Fruit fly (Drosophila melanogaster) whole organism, embryonic: ENCODE results near the gene CG42759.

Experiments
- Abd-B ChIP-seq: fragments of 200-800 bp; sonication (Bioruptor generic); optimal IDR thresholded peaks from 2 replicates; lab custom pipeline; 2018; ENCODE audit warnings: missing biosample characterization, mild to moderate bottlenecking, missing genetic modification characterization, moderate library complexity
- CG10321 ChIP-seq: fragments of 200-800 bp; sonication (Bioruptor generic); IDR thresholded peaks from 2 replicates; pipeline ENCODE4 v1.3.6; 2022; ENCODE audit warnings: missing biosample characterization, missing genetic modification characterization
- CG10959 ChIP-seq: fragments of 200-800 bp; sonication (Bioruptor generic); IDR thresholded peaks from 2 replicates; pipeline ENCODE4 v1.3.6; 2022; ENCODE audit warnings: missing biosample characterization, missing genetic modification characterization
- CG11696 ChIP-seq: fragments of 200-800 bp; sonication (Bioruptor generic); IDR thresholded peaks from 2 replicates; pipeline ENCODE4 v1.3.6; 2022; ENCODE audit warnings: missing biosample characterization, missing genetic modification characterization
- CG11723 ChIP-seq: fragments of 200-800 bp; sonication (Bioruptor generic); optimal IDR thresholded peaks from 2 replicates; lab custom pipeline; 2017; ENCODE audit warnings: missing biosample characterization, mild to moderate bottlenecking, missing genetic modification characterization
- CG12744 ChIP-seq: fragments of 200-800 bp; sonication (Bioruptor generic); optimal IDR thresholded peaks from 2 replicates; lab custom pipeline; 2016; ENCODE audit warnings: missing biosample characterization, missing genetic modification characterization
- CG13775 ChIP-seq: fragments of 200-800 bp; sonication (Bioruptor generic); optimal IDR thresholded peaks from 3 replicates; lab custom pipeline; 2017; ENCODE audit warnings: missing biosample characterization, mild to moderate bottlenecking, missing genetic modification characterization
- CG14050 ChIP-seq: fragments of 200-800 bp; sonication (Bioruptor generic); IDR thresholded peaks from 3 replicates; pipeline ENCODE4 v1.3.6; 2022; ENCODE audit warnings: missing biosample characterization, missing genetic modification characterization
- CG15601 ChIP-seq: fragments of 200-800 bp; sonication (Bioruptor generic); optimal IDR thresholded peaks from 3 replicates; lab custom pipeline; 2019; ENCODE audit warnings: missing biosample characterization, mild to moderate bottlenecking, missing genetic modification characterization, moderate library complexity
- CG16815 ChIP-seq: fragments of 200-800 bp; sonication (Bioruptor generic); optimal IDR thresholded peaks from 3 replicates; lab custom pipeline; 2017; ENCODE audit warnings: missing biosample characterization, mild to moderate bottlenecking, missing genetic modification characterization
- CG18599 ChIP-seq: fragments of 200-800 bp; sonication (Bioruptor generic); optimal IDR thresholded peaks from 3 replicates; lab custom pipeline; 2017; ENCODE audit warnings: missing biosample characterization, missing genetic modification characterization, mild to moderate bottlenecking, moderate library complexity, missing genetic modification reagents
- CG2875 ChIP-seq: fragments of 200-800 bp; sonication (Bioruptor generic); optimal IDR thresholded peaks from 2 replicates; lab custom pipeline; 2017; ENCODE audit warnings: missing biosample characterization, mild to moderate bottlenecking, missing genetic modification characterization, missing genetic modification reagents
- CG4424 ChIP-seq: fragments of 200-800 bp; sonication (Bioruptor generic); optimal IDR thresholded peaks from 3 replicates; lab custom pipeline; 2016; ENCODE audit warnings: missing biosample characterization, missing genetic modification characterization
- CG8478 ChIP-seq: fragments of >200 bp; optimal IDR thresholded peaks from 2 replicates; lab custom pipeline; 2018
- CG9727 ChIP-seq: fragments of 200-800 bp; sonication (Bioruptor generic); optimal IDR thresholded peaks from 3 replicates; lab custom pipeline; 2017; ENCODE audit warnings: missing biosample characterization, mild to moderate bottlenecking, missing genetic modification characterization
- Chrac-16 ChIP-seq: fragments of 200-800 bp; sonication (Bioruptor generic); optimal IDR thresholded peaks from 3 replicates; lab custom pipeline; 2016; ENCODE audit warnings: missing biosample characterization, missing genetic modification characterization
- Ets97D ChIP-seq: fragments of 200-800 bp; sonication (Bioruptor generic); optimal IDR thresholded peaks from 3 replicates; lab custom pipeline; 2016; ENCODE audit warnings: missing biosample characterization, missing genetic modification characterization
- GATAe ChIP-seq: fragments of 200-800 bp; sonication (Bioruptor generic); conservative IDR thresholded peaks from 2 replicates; pipeline ENCODE4 v1.3.6; 2022; ENCODE audit warnings: missing biosample characterization, missing genetic modification characterization
- HLH3B ChIP-seq: fragments of 200-800 bp; sonication (Bioruptor generic); IDR thresholded peaks from 2 replicates; pipeline ENCODE4 v1.3.6; 2022; ENCODE audit warnings: missing biosample characterization, missing genetic modification characterization
- HmgD ChIP-seq: fragments of 200-800 bp; sonication (Bioruptor generic); optimal IDR thresholded peaks from 3 replicates; lab custom pipeline; 2016; ENCODE audit warnings: missing biosample characterization, missing genetic modification characterization
- Hmr ChIP-seq: fragments of 200-800 bp; sonication (Bioruptor generic); optimal IDR thresholded peaks from 3 replicates; lab custom pipeline; 2017; ENCODE audit warnings: mild to moderate bottlenecking, missing biosample characterization, missing genetic modification reagents, missing genetic modification characterization
- Lhr ChIP-seq: fragments of 200-800 bp; sonication (Bioruptor generic); optimal IDR thresholded peaks from 3 replicates; lab custom pipeline; 2017; ENCODE audit warnings: mild to moderate bottlenecking, missing biosample characterization, missing genetic modification reagents, missing genetic modification characterization
- Max ChIP-seq: fragments of 200-800 bp; sonication (Bioruptor generic); optimal IDR thresholded peaks from 2 replicates; lab custom pipeline; 2016; ENCODE audit warnings: missing biosample characterization, mild to moderate bottlenecking, missing genetic modification characterization
- Myb ChIP-seq: fragments of 200-800 bp; sonication (Bioruptor generic); optimal IDR thresholded peaks from 2 replicates; lab custom pipeline; 2016; ENCODE audit warnings: missing biosample characterization, missing genetic modification characterization
- NC2α ChIP-seq: fragments of 200-800 bp; sonication (Bioruptor generic); optimal IDR thresholded peaks from 2 replicates; lab custom pipeline; 2016; ENCODE audit warnings: missing biosample characterization, missing genetic modification characterization
- Scr ChIP-seq: fragments of 200-800 bp; sonication (Bioruptor generic); IDR thresholded peaks from 2 replicates; pipeline ENCODE4 v1.3.6; 2022; ENCODE audit warnings: missing biosample characterization, missing genetic modification characterization; ENCODE audit not compliant: partially characterized antibody
- Sox102F ChIP-seq: fragments of 200-800 bp; sonication (Bioruptor generic); optimal IDR thresholded peaks from 2 replicates; lab custom pipeline; 2018; ENCODE audit warnings: missing biosample characterization, mild to moderate bottlenecking, missing genetic modification characterization, moderate library complexity
- Sry-β ChIP-seq: fragments of 200-800 bp; sonication (Bioruptor generic); optimal IDR thresholded peaks from 2 replicates; lab custom pipeline; 2018; ENCODE audit warnings: missing biosample characterization, mild to moderate bottlenecking, missing genetic modification characterization, moderate library complexity
- dati ChIP-seq: fragments of 200-800 bp; sonication (Bioruptor generic); IDR thresholded peaks from 2 replicates; pipeline ENCODE4 v1.3.6; 2022; ENCODE audit warnings: missing biosample characterization, missing genetic modification characterization
- gsb ChIP-seq: fragments of 200-800 bp; sonication (Bioruptor generic); IDR thresholded peaks from 2 replicates; pipeline ENCODE4 v1.3.6; 2022; ENCODE audit warnings: missing biosample characterization, missing genetic modification characterization
- jigr1 ChIP-seq: fragments of 200-800 bp; sonication (Bioruptor generic); IDR thresholded peaks from 3 replicates; pipeline ENCODE4 v1.3.6; 2022; ENCODE audit warnings: missing biosample characterization, missing genetic modification characterization
- odd ChIP-seq: fragments of 200-800 bp; sonication (Bioruptor generic); optimal IDR thresholded peaks from 2 replicates; lab custom pipeline; 2017; ENCODE audit warnings: missing biosample characterization, mild to moderate bottlenecking, missing genetic modification characterization
- pros ChIP-seq: fragments of 200-800 bp; sonication (Bioruptor generic); optimal IDR thresholded peaks from 3 replicates; lab custom pipeline; 2019; ENCODE audit warnings: missing biosample characterization, mild to moderate bottlenecking, missing genetic modification characterization, moderate library complexity
- rib ChIP-seq: fragments of 200-800 bp; sonication (Bioruptor generic); IDR thresholded peaks from 2 replicates; pipeline ENCODE4 v1.3.6; 2022; ENCODE audit warnings: missing biosample characterization, missing genetic modification characterization
- run ChIP-seq: fragments of 200-800 bp; sonication (Bioruptor generic); optimal IDR thresholded peaks from 3 replicates; lab custom pipeline; 2018; ENCODE audit warnings: missing biosample characterization, mild to moderate bottlenecking, missing genetic modification characterization
- sc ChIP-seq, 3 experiments: fragments of >200 bp in 2 of 3; fragments of 200-800 bp in 1 of 3; sonication (Bioruptor generic) in 1 of 3; optimal IDR thresholded peaks; 2 replicates in 2 of 3; 3 replicates in 1 of 3; lab custom pipeline; 2017; ENCODE audit warnings: mild to moderate bottlenecking in 1 of 3, missing biosample characterization in 1 of 3, missing genetic modification characterization in 1 of 3, missing genetic modification reagents in 1 of 3
- seq ChIP-seq: fragments of 200-800 bp; sonication (Bioruptor generic); IDR thresholded peaks from 2 replicates; pipeline ENCODE4 v1.3.6; 2022; ENCODE audit warnings: missing biosample characterization, missing genetic modification characterization
- sob ChIP-seq: fragments of 200-800 bp; sonication (Bioruptor generic); IDR thresholded peaks from 2 replicates; pipeline ENCODE4 v1.3.6; 2022; ENCODE audit warnings: missing biosample characterization, missing genetic modification characterization
- tin ChIP-seq: fragments of 200-800 bp; sonication (Bioruptor generic); optimal IDR thresholded peaks from 3 replicates; lab custom pipeline; 2016; ENCODE audit warnings: missing biosample characterization, missing genetic modification characterization
- tup ChIP-seq: fragments of 200-800 bp; sonication (Bioruptor generic); optimal IDR thresholded peaks from 2 replicates; lab custom pipeline; 2016; ENCODE audit warnings: missing biosample characterization, mild to moderate bottlenecking, missing genetic modification characterization, moderate library complexity
- unc-4 ChIP-seq: fragments of 200-800 bp; sonication (Bioruptor generic); IDR thresholded peaks from 2 replicates; pipeline ENCODE4 v1.3.6; 2022; ENCODE audit warnings: missing biosample characterization, missing genetic modification characterization; ENCODE audit not compliant: partially characterized antibody
- vnd ChIP-seq: fragments of 200-800 bp; sonication (Bioruptor generic); IDR thresholded peaks from 3 replicates; pipeline ENCODE4 v1.3.6; 2022; ENCODE audit warnings: missing biosample characterization, missing genetic modification characterization; ENCODE audit not compliant: partially characterized antibody
- zen ChIP-seq: fragments of 200-800 bp; sonication (Bioruptor generic); optimal IDR thresholded peaks from 3 replicates; lab custom pipeline; 2018; ENCODE audit warnings: missing biosample characterization, mild to moderate bottlenecking, missing genetic modification characterization, moderate library complexity

Gene CG42759

DNA sequence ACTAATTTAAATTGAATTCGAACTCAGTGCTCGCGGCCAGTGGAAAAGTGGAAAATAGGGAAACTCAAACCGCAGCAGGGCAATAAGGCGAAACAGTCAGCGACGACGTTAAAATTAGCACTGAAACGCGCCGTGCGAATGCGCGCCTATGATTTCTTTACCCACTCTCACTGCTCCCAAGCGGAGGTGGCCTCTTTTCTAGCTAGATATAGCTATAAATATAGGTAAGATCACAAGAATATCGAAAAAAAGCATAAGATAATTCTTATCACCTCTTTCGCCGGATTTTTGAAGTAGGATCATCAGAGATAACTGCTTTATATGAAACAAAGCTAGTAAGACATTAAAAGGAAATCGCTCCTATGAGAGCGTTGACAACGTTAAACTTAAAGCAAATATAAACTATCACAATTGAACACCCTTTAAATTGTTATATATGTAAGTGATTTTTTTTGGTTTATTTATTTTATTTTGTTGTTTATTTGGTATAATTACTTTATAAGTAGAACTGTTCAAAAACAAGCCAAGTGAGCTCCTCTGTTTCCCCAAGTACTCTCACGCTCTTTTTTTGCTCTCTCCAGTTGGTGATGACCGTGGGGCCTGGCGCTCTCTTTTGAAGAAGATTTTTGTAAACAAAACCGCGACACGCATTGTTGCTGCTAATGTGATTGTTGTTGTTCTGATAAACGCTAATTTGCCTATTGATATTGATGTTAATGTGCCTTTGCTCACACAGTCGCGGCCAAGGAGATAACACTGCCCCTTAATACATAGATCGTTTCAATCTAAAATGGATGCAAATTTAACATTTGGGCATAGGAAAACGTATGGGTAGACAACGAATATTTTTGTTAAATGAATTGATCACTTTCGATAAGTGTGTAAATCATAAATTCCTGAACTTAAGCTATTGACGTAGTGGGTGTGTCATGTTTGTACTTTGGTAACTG is 2.9 kb upstream of the CG42759 start, which contains the start of gene tws (continued):
- TF ChIP-seq HmgD (GFP tag; lab: Kevin White, UChicago) = no peak
- no peak for TF ChIP-seq CG10959 (GFP tag; lab: Robert Waterston, UW)

DNA sequence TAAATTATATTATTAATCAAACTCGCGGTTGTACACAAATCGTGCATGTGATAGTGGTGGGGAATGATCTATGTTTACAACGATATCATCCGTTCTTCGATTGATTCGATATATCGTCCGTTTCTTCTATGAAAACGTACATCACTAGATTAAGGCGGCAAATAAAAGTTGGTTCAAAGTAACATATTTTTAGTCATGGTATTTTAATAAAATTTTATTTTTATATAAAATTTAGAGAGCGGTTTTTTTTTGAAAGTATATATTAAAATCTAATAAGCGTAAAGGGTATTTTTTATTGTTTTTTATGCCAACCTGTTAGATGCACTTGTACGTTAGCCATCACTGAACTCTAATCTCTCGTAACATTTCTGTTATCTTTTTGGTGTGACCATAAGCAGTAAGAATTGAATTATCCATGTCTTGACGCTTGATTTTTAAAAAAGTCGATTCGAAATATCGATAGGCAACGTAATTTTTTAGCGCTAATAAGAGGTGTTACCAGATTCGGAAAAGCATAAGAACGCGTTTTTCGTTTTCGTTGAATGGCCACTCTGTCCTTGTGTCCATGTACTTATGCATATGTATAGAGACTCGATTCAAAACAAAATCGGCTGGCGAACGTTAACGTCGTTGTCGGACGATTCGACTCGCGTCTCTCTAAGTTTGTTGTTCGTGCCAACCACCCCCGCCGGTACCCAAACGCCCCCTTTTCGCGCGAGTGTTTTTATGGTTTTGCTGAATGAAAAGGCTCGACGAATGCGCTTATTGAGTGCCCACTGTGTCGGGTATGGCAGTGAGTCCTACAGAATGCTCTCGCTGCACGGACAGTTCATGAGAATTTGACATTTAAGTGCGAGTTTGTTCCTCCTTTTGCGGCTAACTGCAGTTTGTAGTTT is 1.5 kb downstream of the CG42759 start, which contains the start of the genes TAF1B and Invadolysin:
TSS of gene TAF1B (minus strand) at position 82 of the 896 bp plus-strand sequence.
TSS of gene Invadolysin (plus strand) at position 566 of the 896 bp plus-strand sequence.
- TF ChIP-seq GATAe (GFP tag; lab: Robert Waterston, UW) = no peak
- TF ChIP-seq sc (optimal IDR thresholded peaks at IDR 0.05; lab: Kevin White, UChicago) = no peak
- TF ChIP-seq sc (GFP tag; optimal IDR thresholded peaks at IDR 0.05; lab: Kevin White, UChicago) = no peak
- TF ChIP-seq Max (GFP tag; lab: Kevin White, UChicago) = peak; percentile 39
- TF ChIP-seq CG11696 = 0 out of 2 replicates have a peak, but pooled peaks have one; percentile 10
- TF ChIP-seq NC2α (GFP tag; lab: Kevin White, UChicago) = no peak
- TF ChIP-seq Chrac-16 (GFP tag; lab: Kevin White, UChicago) = peak; percentile 30
- TF ChIP-seq tup (GFP tag; lab: Kevin White, UChicago) = no peak
- no peak; the same call in 2 of the 3 replicates for TF ChIP-seq CG14050
- no peak for TF ChIP-seq jigr1 (GFP tag; lab: Robert Waterston, UW)
- TF ChIP-seq CG12744 = no peak
- peak; percentile 78 for TF ChIP-seq Hmr (GFP tag; lab: Kevin White, UChicago)
- TF ChIP-seq run (tag; lab: Kevin White, UChicago) = peak; percentile 15
- TF ChIP-seq CG18599 (GFP tag; lab: Kevin White, UChicago) = peak; percentile 60
- peak; percentile 49 for TF ChIP-seq CG15601 (tag; lab: Kevin White, UChicago)
- TF ChIP-seq CG4424 (GFP tag; lab: Kevin White, UChicago) = peak; percentile 51
- peak; percentile 65 for TF ChIP-seq CG9727 (GFP tag; lab: Kevin White, UChicago)
- no peak for TF ChIP-seq odd (GFP tag; lab: Kevin White, UChicago)
- no peak for TF ChIP-seq CG16815 (GFP tag; lab: Kevin White, UChicago)
- no peak for TF ChIP-seq CG10321 (GFP tag; lab: Robert Waterston, UW)
- peak; percentile 22; the same call in 1 of the 2 replicates for TF ChIP-seq seq (GFP tag; lab: Robert Waterston, UW)
- peak; percentile 19 for TF ChIP-seq zen (tag; lab: Kevin White, UChicago)
- peak; percentile 80 for TF ChIP-seq vnd
- no peak for TF ChIP-seq CG11723
- TF ChIP-seq Lhr (GFP tag; lab: Kevin White, UChicago) = peak; percentile 87
- no peak for TF ChIP-seq CG2875 (GFP tag; lab: Kevin White, UChicago)
- TF ChIP-seq Sry-β (GFP tag; lab: Kevin White, UChicago) = peak; percentile 48
- peak; percentile 66; the same call in 1 of the 2 replicates for TF ChIP-seq rib (GFP tag; lab: Robert Waterston, UW)
- no peak for TF ChIP-seq CG8478 (lab: Kevin White, UChicago)
- TF ChIP-seq CG13775 = peak; percentile 62
- no peak for TF ChIP-seq Abd-B (GFP tag; lab: Kevin White, UChicago)
- peak; percentile 86 for TF ChIP-seq Myb
- TF ChIP-seq tin (GFP tag; lab: Kevin White, UChicago) = peak; percentile 20
- TF ChIP-seq dati (GFP tag; lab: Robert Waterston, UW) = peak; percentile 51; the same call in 1 of the 2 replicates
- TF ChIP-seq sob = peak; percentile 53; the same call in 1 of the 2 replicates
- peak; percentile 93 for TF ChIP-seq Scr (GFP tag; lab: Robert Waterston, UW)
- no peak for TF ChIP-seq gsb (GFP tag; lab: Robert Waterston, UW)
- TF ChIP-seq pros (GFP tag; lab: Kevin White, UChicago) = peak; percentile 20
- peak; percentile 95 for TF ChIP-seq unc-4 (GFP tag; lab: Robert Waterston, UW)
- peak; percentile 67 for TF ChIP-seq HmgD (GFP tag; lab: Kevin White, UChicago)
- peak; percentile 83 for TF ChIP-seq Ets97D (GFP tag; lab: Kevin White, UChicago)
- 0 out of 2 replicates have a peak, but pooled peaks have one; percentile 22 for TF ChIP-seq HLH3B (GFP tag; lab: Robert Waterston, UW)
- peak; percentile 60 for TF ChIP-seq Sox102F (GFP tag; lab: Kevin White, UChicago)
